Worm (Caenorhabditis elegans) whole organism, L4/young adult: ENCODE data around the gene fic-1.
"Not testable (repeated sequence)": the region's sequence is repeated elsewhere in the genome, so short reads cannot be mapped to it uniquely, and the experiment has no call there.

Source experiments
- W03F9.2 ChIP-seq: fragments of 150-350 bp; optimal IDR thresholded peaks from 2 replicates; lab custom pipeline; 2014; ENCODE audit warnings: missing biosample characterization, missing genetic modification characterization
- dao-5 ChIP-seq: sonication (generic microtip); optimal IDR thresholded peaks from 2 replicates; lab custom pipeline; 2016; ENCODE audit warnings: missing genotype, missing genetic modification characterization, moderate library complexity, missing compliant biosample characterization
- him-1 ChIP-seq: sonication (generic microtip); optimal IDR thresholded peaks from 2 replicates; lab custom pipeline; 2016; ENCODE audit warnings: missing genotype, missing genetic modification reagents, missing genetic modification characterization, missing compliant biosample characterization

DNA sequence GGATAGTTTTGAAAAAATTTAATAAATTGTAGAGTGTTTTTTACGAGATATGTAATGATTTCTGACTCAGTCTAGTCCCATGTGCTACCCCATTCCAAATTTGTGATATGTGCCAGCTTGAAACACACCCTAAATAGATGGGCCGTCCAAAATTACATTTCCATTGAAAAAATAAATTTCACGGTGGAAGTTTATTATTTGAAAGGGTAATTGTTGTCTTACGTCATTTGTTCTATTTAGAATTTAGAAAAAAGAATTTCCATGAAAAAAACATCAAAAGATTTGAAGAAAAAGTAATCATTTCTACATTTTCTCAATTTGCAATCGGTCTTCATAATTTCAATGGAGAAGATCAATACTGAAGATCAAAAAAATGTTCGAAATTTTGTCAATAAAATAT lies 17.7 kb downstream of the fic-1 start, which contains the start of gene Y69E1A.4:
- TF ChIP-seq W03F9.2, dao-5, him-1 (tag; lab: Kevin White, UChicago): not testable (repeated sequence)
